Fruit fly (Drosophila melanogaster) whole organism, embryonic: ENCODE data around the gene phol.

ENCODE experiments used
- BtbVII ChIP-seq: fragments of 200-800 bp; sonication (Bioruptor generic); optimal IDR thresholded peaks from 3 replicates; lab custom pipeline; 2017; ENCODE audit warnings: missing biosample characterization, mild to moderate bottlenecking, missing genetic modification characterization
- CG10274 ChIP-seq: fragments of 200-800 bp; sonication (Bioruptor generic); optimal IDR thresholded peaks from 3 replicates; lab custom pipeline; 2017; ENCODE audit warnings: missing biosample characterization, mild to moderate bottlenecking, missing genetic modification characterization
- CG10321 ChIP-seq: fragments of 200-800 bp; sonication (Bioruptor generic); IDR thresholded peaks from 2 replicates; pipeline ENCODE4 v1.3.6; 2022; ENCODE audit warnings: missing biosample characterization, missing genetic modification characterization
- CG11695 ChIP-seq: fragments of 200-800 bp; sonication (Bioruptor generic); IDR thresholded peaks from 3 replicates; pipeline ENCODE4 v1.3.6; 2022; ENCODE audit warnings: missing biosample characterization, missing genetic modification characterization
- CG12236 ChIP-seq: fragments of 200-800 bp; sonication (Bioruptor generic); optimal IDR thresholded peaks from 2 replicates; lab custom pipeline; 2016; ENCODE audit warnings: missing biosample characterization, missing genetic modification characterization
- CG12942 ChIP-seq: fragments of 200-800 bp; sonication (Bioruptor generic); optimal IDR thresholded peaks from 3 replicates; lab custom pipeline; 2016; ENCODE audit warnings: missing biosample characterization, missing genetic modification characterization
- CG13287 ChIP-seq: fragments of 200-800 bp; sonication (Bioruptor generic); IDR thresholded peaks from 2 replicates; pipeline ENCODE4 v1.3.6; 2022; ENCODE audit warnings: missing biosample characterization, missing genetic modification characterization; ENCODE audit not compliant: partially characterized antibody
- CG14667 ChIP-seq: fragments of 200-800 bp; sonication (Bioruptor generic); IDR thresholded peaks from 2 replicates; pipeline ENCODE4 v1.3.6; 2022; ENCODE audit warnings: missing biosample characterization, missing genetic modification characterization
- CG15073 ChIP-seq: fragments of 200-800 bp; sonication (Bioruptor generic); optimal IDR thresholded peaks from 2 replicates; lab custom pipeline; 2016; ENCODE audit warnings: missing biosample characterization, missing genetic modification characterization
- CG15269 ChIP-seq: fragments of 200-800 bp; sonication (Bioruptor generic); optimal IDR thresholded peaks from 2 replicates; lab custom pipeline; 2018; ENCODE audit warnings: missing biosample characterization, mild to moderate bottlenecking, missing genetic modification characterization, moderate library complexity
- CG17186 ChIP-seq: fragments of 200-800 bp; sonication (Bioruptor generic); optimal IDR thresholded peaks from 3 replicates; lab custom pipeline; 2017; ENCODE audit warnings: missing biosample characterization, missing genetic modification reagents, missing genetic modification characterization
- CG18764 ChIP-seq: fragments of 200-800 bp; sonication (Bioruptor generic); optimal IDR thresholded peaks from 3 replicates; lab custom pipeline; 2016; ENCODE audit warnings: missing biosample characterization, missing genetic modification characterization
- CG2199 ChIP-seq: fragments of 200-800 bp; sonication (Bioruptor generic); IDR thresholded peaks from 3 replicates; pipeline ENCODE4 v1.3.6; 2022; ENCODE audit warnings: missing biosample characterization, missing genetic modification characterization
- CG30020 ChIP-seq: fragments of 200-800 bp; optimal IDR thresholded peaks from 2 replicates; lab custom pipeline; 2019; ENCODE audit warnings: missing biosample characterization, mild to moderate bottlenecking, missing genetic modification characterization, moderate library complexity
- CG31441 ChIP-seq: fragments of 200-800 bp; sonication (Bioruptor generic); IDR thresholded peaks from 2 replicates; pipeline ENCODE4 v1.3.6; 2022; ENCODE audit warnings: missing biosample characterization, missing genetic modification characterization
- CG34224 ChIP-seq: fragments of 200-800 bp; sonication (Bioruptor generic); IDR thresholded peaks from 3 replicates; pipeline ENCODE4 v1.3.6; 2022; ENCODE audit warnings: missing biosample characterization, missing genetic modification characterization; ENCODE audit not compliant: partially characterized antibody
- CG3838 ChIP-seq: fragments of 200-800 bp; sonication (Bioruptor generic); optimal IDR thresholded peaks from 3 replicates; lab custom pipeline; 2016; ENCODE audit warnings: missing biosample characterization, missing genetic modification characterization
- CG4707 ChIP-seq: fragments of 200-800 bp; sonication (Bioruptor generic); optimal IDR thresholded peaks from 2 replicates; lab custom pipeline; 2018; ENCODE audit warnings: missing biosample characterization, mild to moderate bottlenecking, missing genetic modification characterization, moderate library complexity
- CG4820 ChIP-seq: fragments of 200-800 bp; sonication (Bioruptor generic); optimal IDR thresholded peaks from 3 replicates; lab custom pipeline; 2016; ENCODE audit warnings: missing biosample characterization, missing genetic modification characterization
- CG6654 ChIP-seq: fragments of 200-800 bp; sonication (Bioruptor generic); optimal IDR thresholded peaks from 2 replicates; lab custom pipeline; 2017; ENCODE audit warnings: missing biosample characterization, mild to moderate bottlenecking, missing genetic modification characterization
- CG6765 ChIP-seq: fragments of 200-800 bp; sonication (Bioruptor generic); optimal IDR thresholded peaks from 3 replicates; lab custom pipeline; 2017; ENCODE audit warnings: missing biosample characterization, mild to moderate bottlenecking, missing genetic modification characterization
- CG9215 ChIP-seq: fragments of 200-800 bp; sonication (Bioruptor generic); IDR thresholded peaks from 2 replicates; pipeline ENCODE4 v1.3.6; 2022; ENCODE audit warnings: missing biosample characterization, missing genetic modification characterization
- D ChIP-seq, 2 experiments: fragments of 200-800 bp in 1 of 2; fragments of >200 bp in 1 of 2; sonication (Bioruptor generic) in 1 of 2; optimal IDR thresholded peaks; 2 replicates in 1 of 2; 3 replicates in 1 of 2; lab custom pipeline; 2017; ENCODE audit warnings: mild to moderate bottlenecking in 1 of 2, missing biosample characterization in 1 of 2, missing genetic modification characterization in 1 of 2, missing genetic modification reagents in 1 of 2
- Dll ChIP-seq: fragments of 200-800 bp; sonication (Bioruptor generic); IDR thresholded peaks from 4 replicates; pipeline ENCODE4 v1.3.6; 2022; ENCODE audit warnings: missing biosample characterization, missing genetic modification characterization; ENCODE audit not compliant: partially characterized antibody
- E2f1 ChIP-seq: fragments of 200-800 bp; sonication (Bioruptor generic); IDR thresholded peaks from 2 replicates; pipeline ENCODE4 v1.3.6; 2022; ENCODE audit warnings: missing biosample characterization, missing genetic modification characterization
- ERR ChIP-seq: fragments of 200-800 bp; sonication (Bioruptor generic); optimal IDR thresholded peaks from 2 replicates; lab custom pipeline; 2016; ENCODE audit warnings: missing biosample characterization, missing genetic modification characterization
- H2.0 ChIP-seq: fragments of 200-800 bp; sonication (Bioruptor generic); IDR thresholded peaks from 2 replicates; pipeline ENCODE4 v1.3.6; 2022; ENCODE audit warnings: missing biosample characterization, missing genetic modification characterization
- HmgZ ChIP-seq: fragments of 200-800 bp; sonication (Bioruptor generic); optimal IDR thresholded peaks from 2 replicates; lab custom pipeline; 2018; ENCODE audit warnings: missing biosample characterization, mild to moderate bottlenecking, missing genetic modification characterization
- Hmr ChIP-seq: fragments of 200-800 bp; sonication (Bioruptor generic); optimal IDR thresholded peaks from 3 replicates; lab custom pipeline; 2017; ENCODE audit warnings: mild to moderate bottlenecking, missing biosample characterization, missing genetic modification reagents, missing genetic modification characterization
- Hmx ChIP-seq: fragments of 200-800 bp; sonication (Bioruptor generic); optimal IDR thresholded peaks from 2 replicates; lab custom pipeline; 2016; ENCODE audit warnings: missing biosample characterization, missing genetic modification characterization
- Hr51 ChIP-seq, 2 experiments: fragments of 200-800 bp; sonication (Bioruptor generic); optimal IDR thresholded peaks; 2 replicates in 1 of 2; 3 replicates in 1 of 2; lab custom pipeline; 2016 to 2018; ENCODE audit warnings: missing biosample characterization in 2 of 2, missing genetic modification characterization in 2 of 2, mild to moderate bottlenecking in 1 of 2, moderate library complexity in 1 of 2
- Lim3 ChIP-seq: fragments of 200-800 bp; sonication (Bioruptor generic); IDR thresholded peaks from 2 replicates; pipeline ENCODE4 v1.3.6; 2022; ENCODE audit warnings: missing biosample characterization, missing genetic modification characterization
- NK7.1 ChIP-seq: fragments of 200-800 bp; sonication (Bioruptor generic); optimal IDR thresholded peaks from 3 replicates; lab custom pipeline; 2016; ENCODE audit warnings: missing biosample characterization, missing genetic modification characterization
- Sin3A ChIP-seq: fragments of >200 bp; optimal IDR thresholded peaks from 2 replicates; lab custom pipeline; 2018
- bab2 ChIP-seq: fragments of 200-800 bp; sonication (Bioruptor generic); optimal IDR thresholded peaks from 2 replicates; lab custom pipeline; 2016; ENCODE audit warnings: missing biosample characterization, missing genetic modification characterization
- ci ChIP-seq: fragments of 200-800 bp; sonication (Bioruptor generic); IDR thresholded peaks from 3 replicates; pipeline ENCODE4 v1.3.6; 2022; ENCODE audit warnings: missing biosample characterization, missing genetic modification characterization
- fd96Cb ChIP-seq: fragments of 200-800 bp; sonication (Bioruptor generic); optimal IDR thresholded peaks from 2 replicates; lab custom pipeline; 2018; ENCODE audit warnings: missing biosample characterization, mild to moderate bottlenecking, missing genetic modification characterization, moderate library complexity
- gce ChIP-seq: fragments of 200-800 bp; sonication (Bioruptor generic); IDR thresholded peaks from 3 replicates; pipeline ENCODE4 v1.3.6; 2022; ENCODE audit warnings: missing biosample characterization, missing genetic modification characterization
- gfzf ChIP-seq: fragments of 200-800 bp; sonication (Bioruptor generic); optimal IDR thresholded peaks from 2 replicates; lab custom pipeline; 2016; ENCODE audit warnings: missing biosample characterization, mild to moderate bottlenecking, missing genetic modification characterization, moderate library complexity
- hb ChIP-seq: fragments of 200-800 bp; sonication (Bioruptor generic); IDR thresholded peaks from 3 replicates; pipeline ENCODE4 v1.3.6; 2022; ENCODE audit warnings: missing biosample characterization, missing genetic modification characterization; ENCODE audit not compliant: partially characterized antibody
- jumu ChIP-seq: fragments of 200-800 bp; sonication (Bioruptor generic); optimal IDR thresholded peaks from 3 replicates; lab custom pipeline; 2016; ENCODE audit warnings: missing biosample characterization, missing genetic modification characterization
- kni ChIP-seq: fragments of 200-800 bp; sonication (Bioruptor generic); optimal IDR thresholded peaks from 3 replicates; lab custom pipeline; 2017; ENCODE audit warnings: mild to moderate bottlenecking, missing biosample characterization, missing genetic modification reagents, missing genetic modification characterization
- org-1 ChIP-seq: fragments of 200-800 bp; sonication (Bioruptor generic); optimal IDR thresholded peaks from 2 replicates; lab custom pipeline; 2017; ENCODE audit warnings: missing biosample characterization, missing genetic modification characterization
- row ChIP-seq: fragments of 200-800 bp; sonication (Bioruptor generic); IDR thresholded peaks from 3 replicates; pipeline ENCODE4 v1.3.6; 2022; ENCODE audit warnings: missing biosample characterization, missing genetic modification characterization
- tna ChIP-seq: fragments of 200-800 bp; sonication (Bioruptor generic); IDR thresholded peaks from 2 replicates; pipeline ENCODE4 v1.3.6; 2022; ENCODE audit warnings: missing biosample characterization, missing genetic modification characterization; ENCODE audit not compliant: partially characterized antibody
- trem ChIP-seq: fragments of 200-800 bp; optimal IDR thresholded peaks from 3 replicates; lab custom pipeline; 2019; ENCODE audit warnings: missing biosample characterization, mild to moderate bottlenecking, missing genetic modification characterization, moderate library complexity
- ttk ChIP-seq: fragments of 200-800 bp; sonication (Bioruptor generic); IDR thresholded peaks from 2 replicates; pipeline ENCODE4 v2.1.2; 2022; ENCODE audit warnings: missing biosample characterization, missing genetic modification characterization
- tup ChIP-seq: fragments of 200-800 bp; sonication (Bioruptor generic); optimal IDR thresholded peaks from 2 replicates; lab custom pipeline; 2016; ENCODE audit warnings: missing biosample characterization, mild to moderate bottlenecking, missing genetic modification characterization, moderate library complexity
- zen ChIP-seq: fragments of 200-800 bp; sonication (Bioruptor generic); optimal IDR thresholded peaks from 3 replicates; lab custom pipeline; 2018; ENCODE audit warnings: missing biosample characterization, mild to moderate bottlenecking, missing genetic modification characterization, moderate library complexity

phol gene

DNA sequence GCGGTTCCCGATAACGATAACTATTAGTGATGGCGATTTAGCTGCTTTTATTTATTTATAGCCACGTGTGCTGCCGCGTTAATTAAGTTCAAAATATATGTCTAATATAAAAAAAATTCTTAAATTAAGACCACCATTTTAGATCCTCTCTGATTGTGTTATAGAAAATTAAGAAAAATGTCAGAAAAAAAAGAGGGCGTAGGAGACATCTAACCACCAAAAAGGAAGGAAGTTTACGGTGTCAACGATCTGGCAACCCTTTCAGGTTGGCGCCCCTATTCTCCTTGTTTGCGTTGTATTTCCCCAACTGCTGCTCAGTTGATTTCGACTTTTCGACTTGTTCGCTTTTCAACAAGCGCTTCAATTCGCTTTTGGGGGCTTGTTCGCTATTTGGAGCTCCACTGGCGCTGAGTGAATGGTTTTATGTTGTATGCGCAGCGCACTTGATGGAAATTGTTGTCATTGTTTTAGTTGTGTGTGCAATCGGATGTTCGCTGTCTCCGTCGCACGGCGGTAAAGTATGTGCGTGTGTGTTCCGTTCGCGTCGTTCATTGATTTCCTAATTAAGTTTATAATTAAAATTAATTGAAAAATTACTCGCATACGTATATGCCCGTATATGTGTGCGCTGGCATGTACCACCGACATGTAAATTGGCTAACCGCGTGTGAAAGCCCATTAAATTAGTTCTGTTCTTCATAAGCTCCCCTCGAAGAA is 4.9 kb upstream of the phol start, which contains the start of the genes CG3434 and CG44838 (continued):
- TF ChIP-seq gce, result no peak
- peak; percentile 58 for TF ChIP-seq CG9215
- TF ChIP-seq org-1 (GFP tag; lab: Kevin White, UChicago), result no peak
- TF ChIP-seq CG10321 (GFP tag; lab: Robert Waterston, UW), result no peak
- TF ChIP-seq CG6654 (GFP tag; lab: Kevin White, UChicago), result no peak
- TF ChIP-seq CG3838, result peak; percentile 27
- TF ChIP-seq Hmr (GFP tag; lab: Kevin White, UChicago), result peak; percentile 83
- TF ChIP-seq Hr51 (GFP tag; optimal IDR thresholded peaks at IDR 0.05; lab: Kevin White, UChicago), result peak; percentile 66 to 81
- TF ChIP-seq CG14667 (GFP tag; lab: Robert Waterston, UW), result peak; percentile 47; the same call in 1 of the 2 replicates
- peak; percentile 21; the same call in 1 of the 4 replicates for TF ChIP-seq Dll
- peak; percentile 2 for TF ChIP-seq Sin3A (lab: Kevin White, UChicago)
- peak; percentile 87 for TF ChIP-seq CG31441 (GFP tag; lab: Robert Waterston, UW)
- peak; percentile 38 for TF ChIP-seq tup
- TF ChIP-seq bab2, result peak; percentile 76
- no peak for TF ChIP-seq D (optimal IDR thresholded peaks at IDR 0.05; lab: Kevin White, UChicago)
- peak; percentile 70 for TF ChIP-seq D (GFP tag; optimal IDR thresholded peaks at IDR 0.05; lab: Kevin White, UChicago)
- peak; percentile 75 for TF ChIP-seq CG30020
- no peak for TF ChIP-seq tna
- TF ChIP-seq CG13287 (GFP tag; lab: Robert Waterston, UW), result peak; percentile 67
- 0 out of 3 replicates have a peak, but pooled peaks have one; percentile 34 for TF ChIP-seq CG34224 (GFP tag; lab: Robert Waterston, UW)
- TF ChIP-seq ci, result peak; percentile 79; the same call in 2 of the 3 replicates
- TF ChIP-seq CG11695, result peak; percentile 67; the same call in 2 of the 3 replicates
- TF ChIP-seq CG4707 (GFP tag; lab: Kevin White, UChicago), result no peak
- TF ChIP-seq BtbVII (GFP tag; lab: Kevin White, UChicago), result peak; percentile 81
- TF ChIP-seq CG4820 (GFP tag; lab: Kevin White, UChicago), result peak; percentile 74
- TF ChIP-seq CG17186 (GFP tag; lab: Kevin White, UChicago), result peak; percentile 58
- peak; percentile 26 for TF ChIP-seq Hmx (GFP tag; lab: Kevin White, UChicago)
- TF ChIP-seq ttk (GFP tag; lab: Robert Waterston, UW), result peak; percentile 70
- peak; percentile 74 for TF ChIP-seq CG12942
- TF ChIP-seq CG6765 (GFP tag; lab: Kevin White, UChicago), result peak; percentile 76
- TF ChIP-seq CG18764 (GFP tag; lab: Kevin White, UChicago), result peak; percentile 74
- TF ChIP-seq NK7.1 (GFP tag; lab: Kevin White, UChicago), result peak; percentile 51
- TF ChIP-seq HmgZ (tag; lab: Kevin White, UChicago), result peak; percentile 82
- TF ChIP-seq ERR, result no peak
- peak; percentile 24; the same call in 1 of the 2 replicates for TF ChIP-seq H2.0 (GFP tag; lab: Robert Waterston, UW)
- TF ChIP-seq kni (GFP tag; lab: Kevin White, UChicago), result peak; percentile 75
- peak; percentile 16 for TF ChIP-seq gfzf (GFP tag; lab: Kevin White, UChicago)
- TF ChIP-seq jumu (GFP tag; lab: Kevin White, UChicago), result peak; percentile 73
- TF ChIP-seq CG15073, result no peak
- peak; percentile 76 for TF ChIP-seq CG2199
- TF ChIP-seq CG15269 (tag; lab: Kevin White, UChicago), result peak; percentile 85
- peak; percentile 64 for TF ChIP-seq fd96Cb
- no peak for TF ChIP-seq Lim3
- TF ChIP-seq trem, result peak; percentile 84
- TF ChIP-seq CG12236, result peak; percentile 2
- TF ChIP-seq E2f1 (GFP tag; lab: Robert Waterston, UW), result peak; percentile 73
- peak; percentile 94 for TF ChIP-seq row (GFP tag; lab: Robert Waterston, UW)
- peak; percentile 45 for TF ChIP-seq CG10274 (GFP tag; lab: Kevin White, UChicago)
- TF ChIP-seq hb, result no peak
- TF ChIP-seq zen (tag; lab: Kevin White, UChicago), result peak; percentile 74
